Fruit fly (Drosophila melanogaster): ENCODE data around the gene CG8065.

dm6 chr3L:10205823-10206222 lies 9.6 kb upstream of the CG8065 start:
- TF ChIP-seq EcR (GFP tag; optimal IDR thresholded peaks at IDR 0.05) (no peak), Dll (optimal IDR thresholded peaks at IDR 0.05) (no peak), psq (optimal IDR thresholded peaks at IDR 0.05) (no peak), pan (optimal IDR thresholded peaks at IDR 0.05) (no peak), usp (GFP tag; optimal IDR thresholded peaks at IDR 0.05) (no peak), CG8478 (optimal IDR thresholded peaks at IDR 0.05) (no peak)
